Fruit fly (Drosophila melanogaster) whole organism, embryonic: ENCODE data around the gene Dad1.

Source experiments
- Abd-B ChIP-seq: fragments of 200-800 bp; sonication (Bioruptor generic); optimal IDR thresholded peaks from 2 replicates; lab custom pipeline; 2018; ENCODE audit warnings: missing biosample characterization, mild to moderate bottlenecking, missing genetic modification characterization, moderate library complexity
- Bteb2 ChIP-seq: fragments of 200-800 bp; sonication (Bioruptor generic); optimal IDR thresholded peaks from 2 replicates; lab custom pipeline; 2016; ENCODE audit warnings: missing biosample characterization, missing genetic modification characterization
- CG10267 ChIP-seq: fragments of 200-800 bp; sonication (Bioruptor generic); optimal IDR thresholded peaks from 2 replicates; lab custom pipeline; 2018; ENCODE audit warnings: missing biosample characterization, mild to moderate bottlenecking, missing genetic modification characterization, moderate library complexity
- CG10462 ChIP-seq: fragments of 200-800 bp; sonication (Bioruptor generic); optimal IDR thresholded peaks from 2 replicates; lab custom pipeline; 2016; ENCODE audit warnings: missing biosample characterization, missing genetic modification characterization
- CG11696 ChIP-seq: fragments of 200-800 bp; sonication (Bioruptor generic); IDR thresholded peaks from 2 replicates; pipeline ENCODE4 v1.3.6; 2022; ENCODE audit warnings: missing biosample characterization, missing genetic modification characterization
- CG12155 ChIP-seq: fragments of 200-800 bp; sonication (Bioruptor generic); optimal IDR thresholded peaks from 3 replicates; lab custom pipeline; 2016; ENCODE audit warnings: missing biosample characterization, missing genetic modification characterization
- CG12236 ChIP-seq: fragments of 200-800 bp; sonication (Bioruptor generic); optimal IDR thresholded peaks from 2 replicates; lab custom pipeline; 2016; ENCODE audit warnings: missing biosample characterization, missing genetic modification characterization
- CG12769 ChIP-seq: fragments of 200-800 bp; sonication (Bioruptor generic); optimal IDR thresholded peaks from 2 replicates; lab custom pipeline; 2019; ENCODE audit warnings: missing biosample characterization, mild to moderate bottlenecking, missing genetic modification characterization, moderate library complexity
- CG14860 ChIP-seq: fragments of 200-800 bp; sonication (Bioruptor generic); IDR thresholded peaks from 3 replicates; pipeline ENCODE4 v1.3.6; 2022; ENCODE audit warnings: missing biosample characterization, missing genetic modification characterization; ENCODE audit not compliant: partially characterized antibody
- CG15073 ChIP-seq: fragments of 200-800 bp; sonication (Bioruptor generic); optimal IDR thresholded peaks from 2 replicates; lab custom pipeline; 2016; ENCODE audit warnings: missing biosample characterization, missing genetic modification characterization
- CG15269 ChIP-seq: fragments of 200-800 bp; sonication (Bioruptor generic); optimal IDR thresholded peaks from 2 replicates; lab custom pipeline; 2018; ENCODE audit warnings: missing biosample characterization, mild to moderate bottlenecking, missing genetic modification characterization, moderate library complexity
- CG16779 ChIP-seq: fragments of 200-800 bp; sonication (Bioruptor generic); IDR thresholded peaks from 2 replicates; pipeline ENCODE4 v1.3.6; 2022; ENCODE audit warnings: missing biosample characterization, missing genetic modification characterization
- CG2202 ChIP-seq: fragments of 200-800 bp; sonication (Bioruptor generic); optimal IDR thresholded peaks from 2 replicates; lab custom pipeline; 2018; ENCODE audit warnings: missing biosample characterization, mild to moderate bottlenecking, missing genetic modification characterization
- CG2678 ChIP-seq: fragments of 200-800 bp; sonication (Bioruptor generic); optimal IDR thresholded peaks from 3 replicates; lab custom pipeline; 2019; ENCODE audit warnings: missing biosample characterization, mild to moderate bottlenecking, missing genetic modification characterization, moderate library complexity
- CG32532 ChIP-seq: fragments of 200-800 bp; sonication (Bioruptor generic); IDR thresholded peaks from 2 replicates; pipeline ENCODE4 v1.3.6; 2022; ENCODE audit warnings: missing biosample characterization, missing genetic modification characterization
- CG42726 ChIP-seq: fragments of 200-800 bp; sonication (Bioruptor generic); IDR thresholded peaks from 2 replicates; pipeline ENCODE4 v1.3.6; 2022; ENCODE audit warnings: missing biosample characterization, missing genetic modification characterization; ENCODE audit not compliant: partially characterized antibody
- CG6254 ChIP-seq: fragments of 200-800 bp; sonication (Bioruptor generic); optimal IDR thresholded peaks from 3 replicates; lab custom pipeline; 2017; ENCODE audit warnings: mild to moderate bottlenecking, missing biosample characterization, missing genetic modification reagents, missing genetic modification characterization
- CG6689 ChIP-seq: fragments of 200-800 bp; sonication (Bioruptor generic); IDR thresholded peaks from 2 replicates; pipeline ENCODE4 v1.3.6; 2022; ENCODE audit warnings: missing biosample characterization, missing genetic modification characterization
- CG7372 ChIP-seq: fragments of 200-800 bp; sonication (Bioruptor generic); IDR thresholded peaks from 2 replicates; pipeline ENCODE4 v1.3.6; 2022; ENCODE audit warnings: missing biosample characterization, missing genetic modification characterization
- CG9437 ChIP-seq: fragments of 200-800 bp; sonication (Bioruptor generic); optimal IDR thresholded peaks from 2 replicates; lab custom pipeline; 2018; ENCODE audit warnings: missing biosample characterization, mild to moderate bottlenecking, missing genetic modification characterization
- Camta ChIP-seq: fragments of 200-800 bp; sonication (Bioruptor generic); optimal IDR thresholded peaks from 2 replicates; lab custom pipeline; 2016; ENCODE audit warnings: missing biosample characterization, missing genetic modification characterization
- Doc3 ChIP-seq: fragments of 200-800 bp; sonication (Bioruptor generic); IDR thresholded peaks from 3 replicates; pipeline ENCODE4 v1.3.6; 2022; ENCODE audit warnings: missing biosample characterization, missing genetic modification characterization; ENCODE audit not compliant: partially characterized antibody
- E2f2 ChIP-seq: fragments of 200-800 bp; sonication (Bioruptor generic); IDR thresholded peaks from 2 replicates; pipeline ENCODE4 v1.3.6; 2022; ENCODE audit warnings: missing biosample characterization, missing genetic modification characterization
- HLH3B ChIP-seq: fragments of 200-800 bp; sonication (Bioruptor generic); IDR thresholded peaks from 2 replicates; pipeline ENCODE4 v1.3.6; 2022; ENCODE audit warnings: missing biosample characterization, missing genetic modification characterization
- Lim3 ChIP-seq: fragments of 200-800 bp; sonication (Bioruptor generic); IDR thresholded peaks from 2 replicates; pipeline ENCODE4 v1.3.6; 2022; ENCODE audit warnings: missing biosample characterization, missing genetic modification characterization
- Med ChIP-seq: fragments of 200-800 bp; sonication (Bioruptor generic); peaks from one replicate; lab custom pipeline; 2016; ENCODE audit warnings: missing biosample characterization, missing genetic modification characterization, mild to moderate bottlenecking, inconsistent platforms, moderate library complexity
- NFAT ChIP-seq: fragments of 200-800 bp; sonication (Bioruptor generic); IDR thresholded peaks from 2 replicates; pipeline ENCODE4 v1.3.6; 2022; ENCODE audit warnings: missing biosample characterization, missing genetic modification characterization
- Optix ChIP-seq: fragments of 200-800 bp; sonication (Bioruptor generic); IDR thresholded peaks from 3 replicates; pipeline ENCODE4 v1.3.6; 2022; ENCODE audit warnings: missing biosample characterization, missing genetic modification characterization
- Rfx ChIP-seq: fragments of 200-800 bp; sonication (Bioruptor generic); IDR thresholded peaks from 2 replicates; pipeline ENCODE4 v1.3.6; 2022; ENCODE audit warnings: missing biosample characterization, missing genetic modification characterization
- Stat92E ChIP-seq, 3 experiments: fragments of >200 bp in 2 of 3; fragments of 200-800 bp in 1 of 3; sonication (Bioruptor generic) in 1 of 3; optimal IDR thresholded peaks; 2 replicates each; lab custom pipeline; 2017 to 2019; ENCODE audit warnings: missing biosample characterization in 3 of 3, missing genetic modification characterization in 3 of 3, mild to moderate bottlenecking in 1 of 3, moderate library complexity in 1 of 3
- bcd ChIP-seq: fragments of 200-800 bp; sonication (Bioruptor generic); optimal IDR thresholded peaks from 2 replicates; lab custom pipeline; 2017; ENCODE audit warnings: missing biosample characterization, mild to moderate bottlenecking, missing genetic modification characterization
- cato ChIP-seq: fragments of 200-800 bp; sonication (Bioruptor generic); optimal IDR thresholded peaks from 2 replicates; lab custom pipeline; 2016; ENCODE audit warnings: missing biosample characterization, missing genetic modification characterization, borderline replicate concordance
- chinmo ChIP-seq: fragments of 200-800 bp; sonication (Bioruptor generic); IDR thresholded peaks from 4 replicates; pipeline ENCODE4 v1.3.6; 2022; ENCODE audit warnings: missing biosample characterization, missing genetic modification characterization; ENCODE audit not compliant: partially characterized antibody
- danr ChIP-seq: fragments of 200-800 bp; sonication (Bioruptor generic); IDR thresholded peaks from 2 replicates; pipeline ENCODE4 v1.3.6; 2022; ENCODE audit warnings: missing biosample characterization, missing genetic modification characterization
- dati ChIP-seq: fragments of 200-800 bp; sonication (Bioruptor generic); IDR thresholded peaks from 2 replicates; pipeline ENCODE4 v1.3.6; 2022; ENCODE audit warnings: missing biosample characterization, missing genetic modification characterization
- disco-r ChIP-seq: fragments of 200-800 bp; sonication (Bioruptor generic); optimal IDR thresholded peaks from 2 replicates; lab custom pipeline; 2016; ENCODE audit warnings: missing biosample characterization, missing genetic modification characterization
- en ChIP-seq: fragments of 200-800 bp; sonication (Bioruptor generic); optimal IDR thresholded peaks from 2 replicates; lab custom pipeline; 2016; ENCODE audit warnings: missing biosample characterization, missing genetic modification characterization
- ewg ChIP-seq: fragments of 200-800 bp; sonication (Bioruptor generic); optimal IDR thresholded peaks from 3 replicates; lab custom pipeline; 2017; ENCODE audit warnings: mild to moderate bottlenecking, missing biosample characterization, missing genetic modification reagents, missing genetic modification characterization
- grn ChIP-seq: fragments of 200-800 bp; sonication (Bioruptor generic); optimal IDR thresholded peaks from 3 replicates; lab custom pipeline; 2017; ENCODE audit warnings: missing biosample characterization, missing genetic modification characterization
- lola ChIP-seq, 3 experiments: fragments of >200 bp in 2 of 3; fragments of 200-800 bp in 1 of 3; sonication (Bioruptor generic) in 1 of 3; optimal IDR thresholded peaks; 2 replicates each; lab custom pipeline; 2017 to 2019; ENCODE audit warnings: missing biosample characterization in 3 of 3, missing genetic modification characterization in 3 of 3, mild to moderate bottlenecking in 1 of 3, moderate library complexity in 1 of 3
- oc ChIP-seq: fragments of 200-800 bp; sonication (Bioruptor generic); optimal IDR thresholded peaks from 2 replicates; lab custom pipeline; 2018; ENCODE audit warnings: missing biosample characterization, mild to moderate bottlenecking, missing genetic modification characterization, moderate library complexity
- pros ChIP-seq: fragments of 200-800 bp; sonication (Bioruptor generic); optimal IDR thresholded peaks from 3 replicates; lab custom pipeline; 2019; ENCODE audit warnings: missing biosample characterization, mild to moderate bottlenecking, missing genetic modification characterization, moderate library complexity
- ranshi ChIP-seq: fragments of 200-800 bp; sonication (Bioruptor generic); IDR thresholded peaks from 2 replicates; pipeline ENCODE4 v1.3.6; 2022; ENCODE audit warnings: missing biosample characterization, missing genetic modification characterization
- sim ChIP-seq: fragments of 200-800 bp; sonication (Bioruptor generic); IDR thresholded peaks from 2 replicates; pipeline ENCODE4 v1.3.6; 2022; ENCODE audit warnings: missing biosample characterization, missing genetic modification characterization
- slbo ChIP-seq: fragments of 200-800 bp; sonication (Bioruptor generic); IDR thresholded peaks from 2 replicates; pipeline ENCODE4 v1.3.6; 2022; ENCODE audit warnings: missing biosample characterization, missing genetic modification characterization
- sr ChIP-seq: fragments of 200-800 bp; sonication (Bioruptor generic); IDR thresholded peaks from 3 replicates; pipeline ENCODE4 v1.3.6; 2022; ENCODE audit warnings: missing biosample characterization, missing genetic modification characterization
- trem ChIP-seq: fragments of 200-800 bp; optimal IDR thresholded peaks from 3 replicates; lab custom pipeline; 2019; ENCODE audit warnings: missing biosample characterization, mild to moderate bottlenecking, missing genetic modification characterization, moderate library complexity
- tx ChIP-seq: fragments of 200-800 bp; sonication (Bioruptor generic); optimal IDR thresholded peaks from 2 replicates; lab custom pipeline; 2016; ENCODE audit warnings: missing biosample characterization, missing genetic modification characterization
- unc-4 ChIP-seq: fragments of 200-800 bp; sonication (Bioruptor generic); IDR thresholded peaks from 2 replicates; pipeline ENCODE4 v1.3.6; 2022; ENCODE audit warnings: missing biosample characterization, missing genetic modification characterization; ENCODE audit not compliant: partially characterized antibody

Dad1 gene

dm6 chr2L:8384108-8384601 lies at the start of gene Dad1, which contains the start of gene CG13384 (continued):
- TF ChIP-seq CG14860 (no peak), Stat92E (GFP tag; optimal IDR thresholded peaks at IDR 0.05; lab: Kevin White, UChicago) (peak in 1 of 3 experiments; percentile 81), CG12155 (GFP tag; lab: Kevin White, UChicago) (peak; percentile 90), Optix (GFP tag; lab: Robert Waterston, UW) (no peak), Doc3 (GFP tag; lab: Robert Waterston, UW) (peak; percentile 32; the same call in 1 of the 3 replicates), CG12236 (GFP tag; lab: Kevin White, UChicago) (no peak), CG32532 (peak; percentile 96), CG16779 (GFP tag; lab: Robert Waterston, UW) (0 out of 2 replicates have a peak, but pooled peaks have one; percentile 19), trem (peak; percentile 93), slbo (GFP tag; lab: Robert Waterston, UW) (peak; percentile 96), lola (GFP tag; optimal IDR thresholded peaks at IDR 0.05; lab: Kevin White, UChicago) (peak in 1 of 3 experiments; percentile 93), sim (GFP tag; lab: Robert Waterston, UW) (peak; percentile 53; the same call in 1 of the 2 replicates), ewg (GFP tag; lab: Kevin White, UChicago) (peak; percentile 70), CG10462 (GFP tag; lab: Kevin White, UChicago) (peak; percentile 81), CG6254 (GFP tag; lab: Kevin White, UChicago) (peak; percentile 71), Lim3 (GFP tag; lab: Robert Waterston, UW) (peak; percentile 10; the same call in 1 of the 2 replicates), cato (GFP tag; lab: Kevin White, UChicago) (peak; percentile 84), oc (tag; lab: Kevin White, UChicago) (peak; percentile 91), Abd-B (GFP tag; lab: Kevin White, UChicago) (peak; percentile 94), Bteb2 (GFP tag; lab: Kevin White, UChicago) (peak; percentile 83), CG7372 (GFP tag; lab: Robert Waterston, UW) (peak; percentile 91), CG2202 (tag; lab: Kevin White, UChicago) (peak; percentile 81), chinmo (GFP tag; lab: Robert Waterston, UW) (no peak), CG6689 (peak; percentile 94), danr (GFP tag; lab: Robert Waterston, UW) (peak; percentile 89), pros (GFP tag; lab: Kevin White, UChicago) (peak; percentile 78), unc-4 (0 out of 2 replicates have a peak, but pooled peaks have one; percentile 51), dati (GFP tag; lab: Robert Waterston, UW) (no peak), ranshi (GFP tag; lab: Robert Waterston, UW) (peak; percentile 89), grn (peak; percentile 46), CG42726 (GFP tag; lab: Robert Waterston, UW) (peak; percentile 49; the same call in 1 of the 2 replicates), CG15269 (tag; lab: Kevin White, UChicago) (peak; percentile 96), Rfx (GFP tag; lab: Robert Waterston, UW) (peak; percentile 95), CG9437 (GFP tag; lab: Kevin White, UChicago) (peak; percentile 87), E2f2 (GFP tag; lab: Robert Waterston, UW) (peak; percentile 71), Med (peak; percentile 78), CG15073 (peak; percentile 43), tx (peak; percentile 45), sr (no peak), disco-r (GFP tag; lab: Kevin White, UChicago) (no peak), NFAT (GFP tag; lab: Robert Waterston, UW) (peak; percentile 81), CG10267 (tag; lab: Kevin White, UChicago) (peak; percentile 92), CG2678 (tag; lab: Kevin White, UChicago) (peak; percentile 97), CG11696 (GFP tag; lab: Robert Waterston, UW) (peak; percentile 65), en (no peak), Camta (GFP tag; lab: Kevin White, UChicago) (peak; percentile 56), CG12769 (peak; percentile 6), HLH3B (peak; percentile 88), bcd (GFP tag; lab: Kevin White, UChicago) (peak; percentile 92)
